Worm (Caenorhabditis elegans) whole organism, L4 larva: Measurements from ENCODE around the gene B0513.90.

ENCODE experiments used
- T26A8.4 ChIP-seq: fragments of 200-800 bp; sonication (Bioruptor generic); IDR thresholded peaks from 2 replicates; pipeline ENCODE4 v1.3.6; 2022; ENCODE audit warnings: missing genetic modification characterization, missing compliant biosample characterization
- Y105C5A.15 ChIP-seq: fragments of 200-800 bp; sonication (Bioruptor generic); IDR thresholded peaks from 2 replicates; pipeline ENCODE4 v1.3.6; 2022; ENCODE audit warnings: missing genetic modification characterization, missing compliant biosample characterization
- aha-1 ChIP-seq: fragments of 150-350 bp; peaks from one replicate; lab custom pipeline; 2014; ENCODE audit warnings: missing biosample characterization, missing genetic modification characterization
- ama-1 ChIP-seq: fragments of 150-350 bp; optimal IDR thresholded peaks from 2 replicates; lab custom pipeline; 2014; ENCODE audit warnings: inconsistent platforms, mixed read lengths
- ceh-20 ChIP-seq: fragments of 200-800 bp; sonication (Bioruptor generic); IDR thresholded peaks from 2 replicates; pipeline ENCODE4 v1.3.6; 2022; ENCODE audit warnings: missing genetic modification reagents, missing genetic modification characterization, missing compliant biosample characterization
- ceh-44 ChIP-seq: fragments of 200-800 bp; sonication (Bioruptor generic); IDR thresholded peaks from 2 replicates; pipeline ENCODE4 v1.3.6; 2022; ENCODE audit warnings: missing genetic modification reagents, missing genetic modification characterization, missing compliant biosample characterization
- ces-1 ChIP-seq: fragments of 150-350 bp; sonication (generic microtip); optimal IDR thresholded peaks from 4 replicates; lab custom pipeline; 2014; ENCODE audit warnings: missing biosample characterization, missing genetic modification reagents, missing genetic modification characterization
- daf-12 ChIP-seq: fragments of 150-350 bp; optimal IDR thresholded peaks from 2 replicates; lab custom pipeline; 2014; ENCODE audit warnings: missing biosample characterization, missing genetic modification reagents, missing genetic modification characterization
- daf-19 ChIP-seq: fragments of 200-800 bp; sonication (Bioruptor generic); conservative IDR thresholded peaks from 2 replicates; pipeline ENCODE4 v1.3.6; 2022; ENCODE audit warnings: missing genetic modification characterization, missing compliant biosample characterization
- daf-8 ChIP-seq: fragments of 200-800 bp; sonication (Bioruptor generic); IDR thresholded peaks from 2 replicates; pipeline ENCODE4 v1.3.6; 2022; ENCODE audit warnings: missing genetic modification characterization, missing compliant biosample characterization
- dmd-6 ChIP-seq: fragments of 200-800 bp; sonication (Bioruptor generic); IDR thresholded peaks from 2 replicates; pipeline ENCODE4 v1.3.6; 2022; ENCODE audit warnings: missing genetic modification reagents, missing genetic modification characterization, missing compliant biosample characterization
- duxl-1 ChIP-seq: sonication (generic microtip); optimal IDR thresholded peaks from 2 replicates; lab custom pipeline; 2016; ENCODE audit warnings: mild to moderate bottlenecking, missing genetic modification characterization, moderate library complexity, missing compliant biosample characterization; ENCODE audit not compliant: poor library complexity
- dve-1 ChIP-seq: sonication (generic microtip); optimal IDR thresholded peaks from 2 replicates; lab custom pipeline; 2017; ENCODE audit warnings: antibody characterized with exemption, mild to moderate bottlenecking, missing genetic modification characterization, missing compliant biosample characterization; ENCODE audit not compliant: insufficient read depth
- egl-27 ChIP-seq: sonication (generic microtip); optimal IDR thresholded peaks from 3 replicates; lab custom pipeline; 2017; ENCODE audit warnings: missing biosample characterization, missing genetic modification reagents, missing genetic modification characterization
- fkh-10 ChIP-seq: fragments of 150-350 bp; optimal IDR thresholded peaks from 2 replicates; lab custom pipeline; 2014; ENCODE audit warnings: missing biosample characterization, missing genetic modification reagents, missing genetic modification characterization
- fos-1 ChIP-seq: fragments of 150-350 bp; optimal IDR thresholded peaks from 2 replicates; lab custom pipeline; 2014; ENCODE audit warnings: missing biosample characterization, missing genetic modification characterization
- hlh-11 ChIP-seq: fragments of 200-800 bp; sonication (Bioruptor generic); optimal IDR thresholded peaks from 2 replicates; lab custom pipeline; 2018; ENCODE audit warnings: mild to moderate bottlenecking, missing genetic modification characterization, missing compliant biosample characterization
- hlh-30 ChIP-seq: sonication (generic microtip); optimal IDR thresholded peaks from 2 replicates; lab custom pipeline; 2017; ENCODE audit warnings: antibody characterized with exemption, mild to moderate bottlenecking, missing genetic modification characterization, missing compliant biosample characterization; ENCODE audit not compliant: insufficient read depth
- hmg-1.1 ChIP-seq: fragments of 200-800 bp; sonication (Bioruptor generic); IDR thresholded peaks from 2 replicates; pipeline ENCODE4 v1.3.6; 2022; ENCODE audit warnings: missing genetic modification reagents, missing genetic modification characterization, missing compliant biosample characterization
- jun-1 ChIP-seq: fragments of 150-350 bp; optimal IDR thresholded peaks from 2 replicates; lab custom pipeline; 2014; ENCODE audit warnings: missing biosample characterization, missing genetic modification reagents, missing genetic modification characterization
- lin-29 ChIP-seq: fragments of 200-800 bp; sonication (Bioruptor generic); IDR thresholded peaks from 2 replicates; pipeline ENCODE4 v1.3.6; 2022; ENCODE audit warnings: missing genetic modification reagents, missing genetic modification characterization, missing compliant biosample characterization
- lin-39 ChIP-seq: fragments of 150-350 bp; optimal IDR thresholded peaks from 2 replicates; lab custom pipeline; 2014; ENCODE audit warnings: missing biosample characterization, missing genetic modification reagents, missing genetic modification characterization
- lir-3 ChIP-seq: sonication (generic microtip); optimal IDR thresholded peaks from 2 replicates; lab custom pipeline; 2016; ENCODE audit warnings: mild to moderate bottlenecking, missing genetic modification characterization, missing compliant biosample characterization
- lsy-2 ChIP-seq, 2 experiments: fragments of 150-350 bp in 1 of 2; sonication (generic microtip) in 1 of 2; optimal IDR thresholded peaks; 2 replicates each; lab custom pipeline; 2014 to 2017; ENCODE audit warnings: missing biosample characterization in 2 of 2, missing genetic modification characterization in 2 of 2
- madf-5 ChIP-seq, 2 experiments: fragments of 200-800 bp; sonication (Bioruptor generic); IDR thresholded peaks; 2 replicates each; pipeline ENCODE4 v1.3.6; 2022; ENCODE audit warnings: missing compliant biosample characterization in 2 of 2, missing genetic modification characterization in 2 of 2
- madf-9 ChIP-seq: fragments of 200-800 bp; sonication (Bioruptor generic); conservative IDR thresholded peaks from 2 replicates; pipeline ENCODE4 v1.3.6; 2022; ENCODE audit warnings: missing genetic modification reagents, missing genetic modification characterization, missing compliant biosample characterization
- mdl-1 ChIP-seq, 2 experiments: fragments of 150-350 bp in 1 of 2; sonication (generic microtip) in 1 of 2; optimal IDR thresholded peaks; 2 replicates each; lab custom pipeline; 2014 to 2017; ENCODE audit warnings: missing biosample characterization in 2 of 2, missing genetic modification characterization in 2 of 2
- mdt-29 ChIP-seq: fragments of 200-800 bp; sonication (Bioruptor generic); IDR thresholded peaks from 2 replicates; pipeline ENCODE4 v1.3.6; 2022; ENCODE audit warnings: missing genetic modification reagents, missing genetic modification characterization, missing compliant biosample characterization
- mes-2 ChIP-seq: sonication (generic microtip); optimal IDR thresholded peaks from 2 replicates; lab custom pipeline; 2016; ENCODE audit warnings: missing genotype, mild to moderate bottlenecking, missing genetic modification characterization, missing compliant biosample characterization; ENCODE audit not compliant: poor library complexity, severe bottlenecking
- mxl-2 ChIP-seq: fragments of 200-800 bp; sonication (Bioruptor generic); conservative IDR thresholded peaks from 2 replicates; pipeline ENCODE4 v1.3.6; 2022; ENCODE audit warnings: missing genetic modification reagents, missing genetic modification characterization, missing compliant biosample characterization
- mxl-3 ChIP-seq: fragments of 200-800 bp; sonication (Bioruptor generic); optimal IDR thresholded peaks from 2 replicates; lab custom pipeline; 2018; ENCODE audit warnings: mild to moderate bottlenecking, missing genetic modification characterization, missing compliant biosample characterization
- nhr-11 ChIP-seq: fragments of 150-350 bp; optimal IDR thresholded peaks from 2 replicates; lab custom pipeline; 2014; ENCODE audit warnings: missing biosample characterization, missing genetic modification characterization
- nhr-41 ChIP-seq: fragments of 200-800 bp; sonication (Bioruptor generic); IDR thresholded peaks from 2 replicates; pipeline ENCODE4 v1.3.6; 2022; ENCODE audit warnings: missing genetic modification reagents, missing genetic modification characterization, missing compliant biosample characterization
- nhr-42 ChIP-seq: fragments of 200-800 bp; sonication (Bioruptor generic); IDR thresholded peaks from 2 replicates; pipeline ENCODE4 v1.3.6; 2022; ENCODE audit warnings: missing genetic modification characterization, missing compliant biosample characterization
- nhr-6 ChIP-seq: fragments of 150-350 bp; optimal IDR thresholded peaks from 2 replicates; lab custom pipeline; 2014; ENCODE audit warnings: missing biosample characterization, missing genetic modification characterization
- nhr-76 ChIP-seq: fragments of 150-350 bp; optimal IDR thresholded peaks from 2 replicates; lab custom pipeline; 2014; ENCODE audit warnings: missing biosample characterization, missing genetic modification characterization
- pha-4 ChIP-seq, 2 experiments: fragments of 150-350 bp in 1 of 2; fragments of 200-800 bp in 1 of 2; sonication (Bioruptor generic) in 1 of 2; IDR thresholded peaks in 1 of 2; optimal IDR thresholded peaks in 1 of 2; 2 replicates each; pipeline versions ENCODE4 v1.3.6 to Lab custom; 2014 to 2022; ENCODE audit warnings: missing genetic modification characterization in 2 of 2, missing genetic modification reagents in 2 of 2, missing biosample characterization in 1 of 2, missing compliant biosample characterization in 1 of 2
- pqm-1 ChIP-seq: sonication (generic microtip); optimal IDR thresholded peaks from 2 replicates; lab custom pipeline; 2017; ENCODE audit warnings: missing biosample characterization, missing genetic modification characterization
- rbr-2 ChIP-seq: sonication (generic microtip); optimal IDR thresholded peaks from 2 replicates; lab custom pipeline; 2016; ENCODE audit warnings: missing genotype, missing genetic modification characterization, missing compliant biosample characterization
- sdz-12 ChIP-seq: fragments of 200-800 bp; sonication (Bioruptor generic); optimal IDR thresholded peaks from 2 replicates; lab custom pipeline; 2018; ENCODE audit warnings: mild to moderate bottlenecking, missing genetic modification characterization, missing compliant biosample characterization
- snpc-1.2 ChIP-seq: fragments of 200-800 bp; sonication (Bioruptor generic); IDR thresholded peaks from 2 replicates; pipeline ENCODE4 v1.3.6; 2022; ENCODE audit warnings: missing genetic modification reagents, missing genetic modification characterization, missing compliant biosample characterization
- snpc-4 ChIP-seq: fragments of 150-350 bp; optimal IDR thresholded peaks from 2 replicates; lab custom pipeline; 2014; ENCODE audit warnings: missing biosample characterization, missing genetic modification characterization
- spr-1 ChIP-seq: sonication (generic microtip); optimal IDR thresholded peaks from 2 replicates; lab custom pipeline; 2016; ENCODE audit warnings: mild to moderate bottlenecking, missing genetic modification characterization, missing compliant biosample characterization
- spr-3 ChIP-seq: fragments of 200-800 bp; sonication (Bioruptor generic); optimal IDR thresholded peaks from 2 replicates; lab custom pipeline; 2018; ENCODE audit warnings: mild to moderate bottlenecking, missing genetic modification characterization, missing compliant biosample characterization
- tra-1 ChIP-seq: fragments of 200-800 bp; sonication (Bioruptor generic); IDR thresholded peaks from 2 replicates; pipeline ENCODE4 v1.3.6; 2022; ENCODE audit warnings: missing genetic modification reagents, missing genetic modification characterization, missing compliant biosample characterization
- unc-39 ChIP-seq: sonication (generic microtip); optimal IDR thresholded peaks from 2 replicates; lab custom pipeline; 2017; ENCODE audit warnings: missing biosample characterization, missing genetic modification characterization
- zfp-2 ChIP-seq: sonication (generic microtip); optimal IDR thresholded peaks from 2 replicates; lab custom pipeline; 2016; ENCODE audit warnings: mild to moderate bottlenecking, missing genetic modification characterization, missing compliant biosample characterization
- zfp-3 ChIP-seq: fragments of 200-800 bp; sonication (Bioruptor generic); conservative IDR thresholded peaks from 2 replicates; pipeline ENCODE4 v1.3.6; 2022; ENCODE audit warnings: missing genetic modification reagents, missing genetic modification characterization, missing compliant biosample characterization
- zip-2 ChIP-seq: fragments of 150-350 bp; optimal IDR thresholded peaks from 2 replicates; lab custom pipeline; 2014; ENCODE audit warnings: missing biosample characterization, missing genetic modification characterization
- ztf-7 ChIP-seq: fragments of 150-350 bp; optimal IDR thresholded peaks from 2 replicates; lab custom pipeline; 2014; ENCODE audit warnings: missing biosample characterization, missing genetic modification characterization

The B0513.90 gene

DNA sequence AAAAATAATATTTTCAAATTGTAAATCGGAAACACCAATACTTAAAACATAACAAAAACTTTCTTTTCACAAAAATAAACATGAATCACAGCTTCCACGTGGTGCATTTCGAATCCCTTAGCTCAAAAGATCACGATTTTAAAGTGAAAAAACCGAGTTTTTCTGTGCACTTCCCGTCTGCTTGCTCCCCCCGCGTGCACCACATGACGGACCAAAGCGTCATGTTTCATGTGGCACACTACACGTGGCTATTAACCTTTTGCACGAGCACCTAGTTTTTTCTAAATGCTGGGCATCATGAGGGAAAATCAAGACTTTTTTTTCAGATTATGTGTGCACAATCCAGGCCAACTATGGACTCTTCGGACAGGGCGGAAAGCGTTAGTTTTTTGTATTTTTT, 13.9 kb downstream of the B0513.90 start:
- no peak for TF ChIP-seq madf-9 (GFP tag; lab: Robert Waterston, UW)
- no peak for TF ChIP-seq nhr-41 (GFP tag; lab: Robert Waterston, UW)
- TF ChIP-seq jun-1 (tag; lab: Kevin White, UChicago): no peak
- no peak for TF ChIP-seq spr-3 (GFP tag; lab: Kevin White, UChicago)
- TF ChIP-seq fos-1 (tag; lab: Kevin White, UChicago): no peak
- no peak for TF ChIP-seq pqm-1
- TF ChIP-seq zfp-2 (tag; lab: Kevin White, UChicago): no peak
- no peak for TF ChIP-seq unc-39 (tag; lab: Kevin White, UChicago)
- TF ChIP-seq egl-27 (tag; lab: Kevin White, UChicago): no peak
- no peak for TF ChIP-seq nhr-76 (tag; lab: Kevin White, UChicago)
- TF ChIP-seq lsy-2 (tag; optimal IDR thresholded peaks at IDR 0.05; lab: Kevin White, UChicago): peak in 1 of 2 experiments; percentile 31
- peak; percentile 43 for TF ChIP-seq mxl-3 (GFP tag; lab: Kevin White, UChicago)
- TF ChIP-seq ces-1 (GFP tag; lab: Kevin White, UChicago): no peak
- TF ChIP-seq hlh-30: peak; percentile 91
- peak; percentile 50; the same call in 1 of the 2 replicates for TF ChIP-seq tra-1
- peak; percentile 58 for TF ChIP-seq hlh-11 (tag; lab: Kevin White, UChicago)
- TF ChIP-seq ceh-20 (GFP tag; lab: Robert Waterston, UW): no peak
- TF ChIP-seq daf-19 (GFP tag; lab: Robert Waterston, UW): no peak
- TF ChIP-seq ceh-44: no peak
- TF ChIP-seq ama-1 (lab: Kevin White, UChicago): no peak
- no peak for TF ChIP-seq lir-3 (tag; lab: Kevin White, UChicago)
- peak in 1 of 2 experiments; percentile 55 for TF ChIP-seq mdl-1 (tag; optimal IDR thresholded peaks at IDR 0.05; lab: Kevin White, UChicago)
- TF ChIP-seq daf-8 (GFP tag; lab: Robert Waterston, UW): no peak
- no peak for TF ChIP-seq rbr-2
- TF ChIP-seq nhr-11 (tag; lab: Kevin White, UChicago): peak; percentile 61
- no peak for TF ChIP-seq mxl-2 (GFP tag; lab: Robert Waterston, UW)

ce11 chrIV:13881754-13882275, 15.0 kb downstream of the B0513.90 start, which contains the start of gene rpl-29:
rpl-29 (plus strand) TSS chrIV:13882225.
- peak; percentile 28 for TF ChIP-seq nhr-6
- peak; percentile 65 for TF ChIP-seq dmd-6 (GFP tag; lab: Robert Waterston, UW)
- TF ChIP-seq pha-4 (GFP tag; IDR thresholded peaks at IDR 0.05; lab: Robert Waterston, UW): peak; percentile 65; the same call in 1 of the 2 replicates
- TF ChIP-seq pha-4 (tag; optimal IDR thresholded peaks at IDR 0.05; lab: Kevin White, UChicago): no peak
- TF ChIP-seq nhr-41 (GFP tag; lab: Robert Waterston, UW): no peak
- peak; percentile 72 for TF ChIP-seq fkh-10
- peak; percentile 91 for TF ChIP-seq aha-1 (tag; lab: Kevin White, UChicago)
- peak; percentile 90 for TF ChIP-seq dve-1
- no peak for TF ChIP-seq sdz-12
- peak; percentile 89 for TF ChIP-seq mes-2 (tag; lab: Kevin White, UChicago)
- TF ChIP-seq snpc-1.2 (GFP tag; lab: Robert Waterston, UW): peak; percentile 98
- TF ChIP-seq daf-12 (tag; lab: Kevin White, UChicago): no peak
- TF ChIP-seq lin-39 (tag; lab: Kevin White, UChicago): no peak
- TF ChIP-seq T26A8.4: peak; percentile 78
- TF ChIP-seq zip-2 (tag; lab: Kevin White, UChicago): no peak
- peak; percentile 82 for TF ChIP-seq hmg-1.1 (GFP tag; lab: Robert Waterston, UW)
- TF ChIP-seq spr-1: peak; percentile 43
- TF ChIP-seq zfp-3: 0 out of 2 replicates have a peak, but pooled peaks have one; percentile 67
- no peak for TF ChIP-seq unc-39 (tag; lab: Kevin White, UChicago)
- no peak for TF ChIP-seq madf-5 (GFP tag; IDR thresholded peaks at IDR 0.05; lab: Robert Waterston, UW)
- no peak for TF ChIP-seq snpc-4
- TF ChIP-seq nhr-42: 0 out of 2 replicates have a peak, but pooled peaks have one; percentile 64
- no peak for TF ChIP-seq Y105C5A.15 (GFP tag; lab: Robert Waterston, UW)
- TF ChIP-seq duxl-1 (tag; lab: Kevin White, UChicago): peak; percentile 68
- TF ChIP-seq ztf-7: peak; percentile 90
- peak; percentile 45; the same call in 1 of the 2 replicates for TF ChIP-seq lin-29
- peak; percentile 88 for TF ChIP-seq mdt-29
- peak; percentile 96 to 99 for TF ChIP-seq lsy-2 (tag; optimal IDR thresholded peaks at IDR 0.05; lab: Kevin White, UChicago)
